Fruit fly (Drosophila melanogaster) whole organism, embryonic: ENCODE results near the gene atl.

ENCODE experiments used
- Asciz ChIP-seq: fragments of 200-800 bp; sonication (Bioruptor generic); optimal IDR thresholded peaks from 2 replicates; lab custom pipeline; 2017; ENCODE audit warnings: missing biosample characterization, mild to moderate bottlenecking, missing genetic modification characterization, missing genetic modification reagents
- BEAF-32 ChIP-seq: fragments of 200-800 bp; sonication (Bioruptor generic); optimal IDR thresholded peaks from 3 replicates; lab custom pipeline; 2017; ENCODE audit warnings: missing biosample characterization, missing genetic modification characterization, mild to moderate bottlenecking, moderate library complexity, missing genetic modification reagents
- Bteb2 ChIP-seq: fragments of 200-800 bp; sonication (Bioruptor generic); optimal IDR thresholded peaks from 2 replicates; lab custom pipeline; 2016; ENCODE audit warnings: missing biosample characterization, missing genetic modification characterization
- C15 ChIP-seq: fragments of 200-800 bp; sonication (Bioruptor generic); IDR thresholded peaks from 3 replicates; pipeline ENCODE4 v1.3.6; 2022; ENCODE audit warnings: missing biosample characterization, missing genetic modification characterization
- CG10267 ChIP-seq: fragments of 200-800 bp; sonication (Bioruptor generic); optimal IDR thresholded peaks from 2 replicates; lab custom pipeline; 2018; ENCODE audit warnings: missing biosample characterization, mild to moderate bottlenecking, missing genetic modification characterization, moderate library complexity
- CG10321 ChIP-seq: fragments of 200-800 bp; sonication (Bioruptor generic); IDR thresholded peaks from 2 replicates; pipeline ENCODE4 v1.3.6; 2022; ENCODE audit warnings: missing biosample characterization, missing genetic modification characterization
- CG11695 ChIP-seq: fragments of 200-800 bp; sonication (Bioruptor generic); IDR thresholded peaks from 3 replicates; pipeline ENCODE4 v1.3.6; 2022; ENCODE audit warnings: missing biosample characterization, missing genetic modification characterization
- CG12236 ChIP-seq: fragments of 200-800 bp; sonication (Bioruptor generic); optimal IDR thresholded peaks from 2 replicates; lab custom pipeline; 2016; ENCODE audit warnings: missing biosample characterization, missing genetic modification characterization
- CG1233 ChIP-seq: fragments of 200-800 bp; sonication (Bioruptor generic); optimal IDR thresholded peaks from 4 replicates; lab custom pipeline; 2018; ENCODE audit warnings: missing biosample characterization, mild to moderate bottlenecking, missing genetic modification characterization
- CG12769 ChIP-seq: fragments of 200-800 bp; sonication (Bioruptor generic); optimal IDR thresholded peaks from 2 replicates; lab custom pipeline; 2019; ENCODE audit warnings: missing biosample characterization, mild to moderate bottlenecking, missing genetic modification characterization, moderate library complexity
- CG14050 ChIP-seq: fragments of 200-800 bp; sonication (Bioruptor generic); IDR thresholded peaks from 3 replicates; pipeline ENCODE4 v1.3.6; 2022; ENCODE audit warnings: missing biosample characterization, missing genetic modification characterization
- CG17912 ChIP-seq: fragments of 200-800 bp; sonication (Bioruptor generic); optimal IDR thresholded peaks from 2 replicates; lab custom pipeline; 2018; ENCODE audit warnings: missing biosample characterization, mild to moderate bottlenecking, missing genetic modification characterization
- CG1792 ChIP-seq: fragments of 200-800 bp; sonication (Bioruptor generic); optimal IDR thresholded peaks from 2 replicates; lab custom pipeline; 2016; ENCODE audit warnings: missing biosample characterization, missing genetic modification characterization
- CG30431 ChIP-seq: fragments of 200-800 bp; sonication (Bioruptor generic); optimal IDR thresholded peaks from 2 replicates; lab custom pipeline; 2017; ENCODE audit warnings: missing biosample characterization, missing genetic modification characterization
- CG3726 ChIP-seq: fragments of 200-800 bp; sonication (Bioruptor generic); IDR thresholded peaks from 3 replicates; pipeline ENCODE4, ENCODE4 v1.3.6; 2022; ENCODE audit warnings: missing biosample characterization, missing genetic modification characterization
- CG4617 ChIP-seq: fragments of 200-800 bp; sonication (Bioruptor generic); optimal IDR thresholded peaks from 3 replicates; lab custom pipeline; 2016; ENCODE audit warnings: missing biosample characterization, missing genetic modification characterization, borderline replicate concordance
- CG4707 ChIP-seq: fragments of 200-800 bp; sonication (Bioruptor generic); optimal IDR thresholded peaks from 2 replicates; lab custom pipeline; 2018; ENCODE audit warnings: missing biosample characterization, mild to moderate bottlenecking, missing genetic modification characterization, moderate library complexity
- CG5245 ChIP-seq: fragments of 200-800 bp; sonication (Bioruptor generic); optimal IDR thresholded peaks from 3 replicates; lab custom pipeline; 2016; ENCODE audit warnings: missing biosample characterization, missing genetic modification characterization
- CG7372 ChIP-seq: fragments of 200-800 bp; sonication (Bioruptor generic); IDR thresholded peaks from 2 replicates; pipeline ENCODE4 v1.3.6; 2022; ENCODE audit warnings: missing biosample characterization, missing genetic modification characterization
- CG7839 ChIP-seq: fragments of 200-800 bp; sonication (Bioruptor generic); optimal IDR thresholded peaks from 3 replicates; lab custom pipeline; 2018; ENCODE audit warnings: missing biosample characterization, mild to moderate bottlenecking, missing genetic modification characterization, moderate library complexity
- CG8290 ChIP-seq, 3 experiments: fragments of 200-800 bp; sonication (Bioruptor generic); optimal IDR thresholded peaks; 2 replicates each; lab custom pipeline; 2016 to 2019; ENCODE audit warnings: missing biosample characterization in 3 of 3, missing genetic modification characterization in 3 of 3, mild to moderate bottlenecking in 2 of 3, moderate library complexity in 1 of 3
- Fer1 ChIP-seq: fragments of 200-800 bp; sonication (Bioruptor generic); optimal IDR thresholded peaks from 2 replicates; lab custom pipeline; 2017; ENCODE audit warnings: missing biosample characterization, mild to moderate bottlenecking, missing genetic modification characterization
- Gsc ChIP-seq: fragments of 200-800 bp; sonication (Bioruptor generic); IDR thresholded peaks from 2 replicates; pipeline ENCODE4 v1.3.6; 2022; ENCODE audit warnings: missing biosample characterization, missing genetic modification characterization
- Hmx ChIP-seq: fragments of 200-800 bp; sonication (Bioruptor generic); optimal IDR thresholded peaks from 2 replicates; lab custom pipeline; 2016; ENCODE audit warnings: missing biosample characterization, missing genetic modification characterization
- Hr39 ChIP-seq: fragments of >200 bp; optimal IDR thresholded peaks from 2 replicates; lab custom pipeline; 2017
- MBD-R2 ChIP-seq: fragments of 200-800 bp; sonication (Bioruptor generic); IDR thresholded peaks from 2 replicates; pipeline ENCODE4 v1.3.6; 2022; ENCODE audit warnings: missing biosample characterization, missing genetic modification characterization
- Meics ChIP-seq: fragments of 200-800 bp; sonication (Bioruptor generic); optimal IDR thresholded peaks from 2 replicates; lab custom pipeline; 2017; ENCODE audit warnings: missing biosample characterization, mild to moderate bottlenecking, missing genetic modification characterization
- Neu2 ChIP-seq: fragments of 200-800 bp; sonication (Bioruptor generic); optimal IDR thresholded peaks from 3 replicates; lab custom pipeline; 2016; ENCODE audit warnings: missing biosample characterization, missing genetic modification characterization, borderline replicate concordance
- Oli ChIP-seq: fragments of 200-800 bp; sonication (Bioruptor generic); optimal IDR thresholded peaks from 2 replicates; lab custom pipeline; 2018; ENCODE audit warnings: missing biosample characterization, mild to moderate bottlenecking, missing genetic modification characterization, moderate library complexity
- Ptx1 ChIP-seq: fragments of 200-800 bp; sonication (Bioruptor generic); IDR thresholded peaks from 2 replicates; pipeline ENCODE4 v1.3.6; 2022; ENCODE audit warnings: missing biosample characterization, missing genetic modification characterization
- Sry-δ ChIP-seq: fragments of 200-800 bp; sonication (Bioruptor generic); optimal IDR thresholded peaks from 2 replicates; lab custom pipeline; 2016; ENCODE audit warnings: missing biosample characterization, missing genetic modification characterization
- Tbp ChIP-seq: fragments of >200 bp; optimal IDR thresholded peaks from 2 replicates; lab custom pipeline; 2018; ENCODE audit warnings: missing biosample characterization, missing genetic modification characterization
- crol ChIP-seq: fragments of 200-800 bp; sonication (Bioruptor generic); IDR thresholded peaks from 2 replicates; pipeline ENCODE4 v1.3.6; 2022; ENCODE audit warnings: missing biosample characterization, missing genetic modification characterization
- cwo ChIP-seq: fragments of 200-800 bp; sonication (Bioruptor generic); optimal IDR thresholded peaks from 3 replicates; lab custom pipeline; 2017; ENCODE audit warnings: missing biosample characterization, missing genetic modification characterization, mild to moderate bottlenecking, moderate library complexity, missing genetic modification reagents
- dm ChIP-seq: fragments of 200-800 bp; sonication (Bioruptor generic); optimal IDR thresholded peaks from 3 replicates; lab custom pipeline; 2016; ENCODE audit warnings: missing biosample characterization, missing genetic modification characterization
- dysf ChIP-seq: fragments of 200-800 bp; sonication (Bioruptor generic); IDR thresholded peaks from 3 replicates; pipeline ENCODE4 v1.3.6; 2022; ENCODE audit warnings: missing biosample characterization, missing genetic modification characterization
- fd3F ChIP-seq: fragments of 200-800 bp; sonication (Bioruptor generic); optimal IDR thresholded peaks from 2 replicates; lab custom pipeline; 2018; ENCODE audit warnings: missing biosample characterization, mild to moderate bottlenecking, missing genetic modification characterization, moderate library complexity
- grau ChIP-seq: fragments of 200-800 bp; optimal IDR thresholded peaks from 3 replicates; lab custom pipeline; 2019; ENCODE audit warnings: missing biosample characterization, mild to moderate bottlenecking, missing genetic modification characterization, moderate library complexity
- hb ChIP-seq: fragments of 200-800 bp; sonication (Bioruptor generic); IDR thresholded peaks from 3 replicates; pipeline ENCODE4 v1.3.6; 2022; ENCODE audit warnings: missing biosample characterization, missing genetic modification characterization; ENCODE audit not compliant: partially characterized antibody
- hth ChIP-seq: fragments of >200 bp; optimal IDR thresholded peaks from 2 replicates; lab custom pipeline; 2017; ENCODE audit warnings: inconsistent platforms
- kni ChIP-seq: fragments of 200-800 bp; sonication (Bioruptor generic); optimal IDR thresholded peaks from 3 replicates; lab custom pipeline; 2017; ENCODE audit warnings: mild to moderate bottlenecking, missing biosample characterization, missing genetic modification reagents, missing genetic modification characterization
- knrl ChIP-seq: fragments of 200-800 bp; sonication (Bioruptor generic); IDR thresholded peaks from 3 replicates; pipeline ENCODE4 v1.3.6; 2022; ENCODE audit warnings: missing biosample characterization, missing genetic modification characterization; ENCODE audit not compliant: partially characterized antibody
- pita ChIP-seq: fragments of 200-800 bp; sonication (Bioruptor generic); optimal IDR thresholded peaks from 2 replicates; lab custom pipeline; 2017; ENCODE audit warnings: missing biosample characterization, mild to moderate bottlenecking, missing genetic modification characterization
- rib ChIP-seq: fragments of 200-800 bp; sonication (Bioruptor generic); IDR thresholded peaks from 2 replicates; pipeline ENCODE4 v1.3.6; 2022; ENCODE audit warnings: missing biosample characterization, missing genetic modification characterization
- scrt ChIP-seq: fragments of 200-800 bp; sonication (Bioruptor generic); optimal IDR thresholded peaks from 2 replicates; lab custom pipeline; 2018; ENCODE audit warnings: missing biosample characterization, mild to moderate bottlenecking, missing genetic modification characterization, moderate library complexity
- sug ChIP-seq: fragments of 200-800 bp; optimal IDR thresholded peaks from 2 replicates; lab custom pipeline; 2019; ENCODE audit warnings: missing biosample characterization, mild to moderate bottlenecking, missing genetic modification characterization, moderate library complexity
- tin ChIP-seq: fragments of 200-800 bp; sonication (Bioruptor generic); optimal IDR thresholded peaks from 3 replicates; lab custom pipeline; 2016; ENCODE audit warnings: missing biosample characterization, missing genetic modification characterization
- vnd ChIP-seq: fragments of 200-800 bp; sonication (Bioruptor generic); IDR thresholded peaks from 3 replicates; pipeline ENCODE4 v1.3.6; 2022; ENCODE audit warnings: missing biosample characterization, missing genetic modification characterization; ENCODE audit not compliant: partially characterized antibody
- wek ChIP-seq: fragments of 200-800 bp; sonication (Bioruptor generic); optimal IDR thresholded peaks from 3 replicates; lab custom pipeline; 2018; ENCODE audit warnings: missing biosample characterization, mild to moderate bottlenecking, missing genetic modification characterization, moderate library complexity
- yki ChIP-seq: fragments of >200 bp; optimal IDR thresholded peaks from 3 replicates; lab custom pipeline; 2018

atl gene

dm6 chr3R:24661679-24662411, 36.4 kb downstream of the atl start, which contains the start of gene Ppox (continued):
- no peak for TF ChIP-seq rib (GFP tag; lab: Robert Waterston, UW)
- TF ChIP-seq Fer1 (GFP tag; lab: Kevin White, UChicago) = no peak
- no peak for TF ChIP-seq CG1233 (GFP tag; lab: Kevin White, UChicago)
- no peak for TF ChIP-seq crol
- no peak for TF ChIP-seq Tbp (GFP tag; lab: Kevin White, UChicago)
- no peak for TF ChIP-seq Neu2 (GFP tag; lab: Kevin White, UChicago)
- peak; percentile 85 for TF ChIP-seq hb (GFP tag; lab: Robert Waterston, UW)
- no peak for TF ChIP-seq CG5245
- no peak for TF ChIP-seq CG7839 (tag; lab: Kevin White, UChicago)
- no peak for TF ChIP-seq Bteb2
- TF ChIP-seq dm = no peak
- no peak for TF ChIP-seq pita
- TF ChIP-seq knrl = peak; percentile 92
- no peak for TF ChIP-seq Ptx1 (GFP tag; lab: Robert Waterston, UW)
- TF ChIP-seq fd3F (GFP tag; lab: Kevin White, UChicago) = no peak
- TF ChIP-seq Meics (GFP tag; lab: Kevin White, UChicago) = no peak
- no peak for TF ChIP-seq CG4707 (GFP tag; lab: Kevin White, UChicago)
- peak; percentile 4 for TF ChIP-seq sug (tag; lab: Kevin White, UChicago)
- no peak for TF ChIP-seq tin (GFP tag; lab: Kevin White, UChicago)
- TF ChIP-seq CG1792 (GFP tag; lab: Kevin White, UChicago) = no peak
- no peak for TF ChIP-seq CG14050 (GFP tag; lab: Robert Waterston, UW)
- no peak for TF ChIP-seq Gsc (GFP tag; lab: Robert Waterston, UW)
- TF ChIP-seq yki (lab: Kevin White, UChicago) = no peak
- TF ChIP-seq CG8290 (GFP tag; optimal IDR thresholded peaks at IDR 0.05; lab: Kevin White, UChicago) = no peak
- TF ChIP-seq CG8290 (tag; optimal IDR thresholded peaks at IDR 0.05; lab: Kevin White, UChicago) = no peak
- TF ChIP-seq CG4617 (GFP tag; lab: Kevin White, UChicago) = peak; percentile 13
- no peak for TF ChIP-seq Asciz
- TF ChIP-seq kni (GFP tag; lab: Kevin White, UChicago) = no peak
- TF ChIP-seq CG7372 (GFP tag; lab: Robert Waterston, UW) = peak; percentile 85
- TF ChIP-seq C15 (GFP tag; lab: Robert Waterston, UW) = no peak
- no peak for TF ChIP-seq CG12236
- peak; percentile 91 for TF ChIP-seq vnd (GFP tag; lab: Robert Waterston, UW)
- no peak for TF ChIP-seq CG11695
- TF ChIP-seq CG12769 (tag; lab: Kevin White, UChicago) = no peak
- TF ChIP-seq scrt (GFP tag; lab: Kevin White, UChicago) = no peak
- TF ChIP-seq CG10267 (tag; lab: Kevin White, UChicago) = no peak
- TF ChIP-seq CG10321 (GFP tag; lab: Robert Waterston, UW) = no peak
- TF ChIP-seq BEAF-32 (GFP tag; lab: Kevin White, UChicago) = peak; percentile 86
- TF ChIP-seq dysf (GFP tag; lab: Robert Waterston, UW) = no peak
- no peak for TF ChIP-seq CG17912
- no peak for TF ChIP-seq CG3726 (GFP tag; lab: Robert Waterston, UW)
- TF ChIP-seq grau (tag; lab: Kevin White, UChicago) = no peak
- TF ChIP-seq Hmx (GFP tag; lab: Kevin White, UChicago) = no peak
- TF ChIP-seq MBD-R2 (GFP tag; lab: Robert Waterston, UW) = peak; percentile 69
- peak; percentile 65 for TF ChIP-seq Sry-δ (GFP tag; lab: Kevin White, UChicago)
- TF ChIP-seq hth (lab: Kevin White, UChicago) = no peak
- no peak for TF ChIP-seq cwo (GFP tag; lab: Kevin White, UChicago)
- TF ChIP-seq CG30431 (GFP tag; lab: Kevin White, UChicago) = no peak
- no peak for TF ChIP-seq Oli
- TF ChIP-seq wek (GFP tag; lab: Kevin White, UChicago) = no peak
- no peak for TF ChIP-seq Hr39 (lab: Kevin White, UChicago)
